Worm (Caenorhabditis elegans): Measurements from ENCODE around the gene ctsa-2.

The ctsa-2 gene

DNA sequence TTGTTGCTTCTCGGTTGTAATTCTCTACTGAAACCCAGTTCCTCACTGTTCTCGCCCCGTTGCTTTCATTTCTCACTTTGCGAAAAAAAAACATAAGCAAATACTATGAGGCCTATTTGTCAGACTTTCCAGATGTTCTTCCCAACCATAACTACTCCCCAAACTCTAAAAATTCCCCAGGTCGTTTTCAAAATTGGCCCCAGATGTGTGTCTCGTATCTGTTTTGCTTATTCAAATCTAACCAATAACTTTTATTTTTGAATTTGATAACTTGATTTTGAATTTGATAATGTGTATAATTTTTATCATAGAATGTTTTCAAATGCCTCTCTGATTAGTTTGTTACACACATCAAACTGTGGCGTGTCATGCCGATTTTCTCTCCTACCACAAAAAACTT, 22.6 kb downstream of the ctsa-2 start:
- TF ChIP-seq ceh-9 (tag; optimal IDR thresholded peaks at IDR 0.05) (no peak), syd-9 (tag; optimal IDR thresholded peaks at IDR 0.05) (no peak), ttx-3 (tag; optimal IDR thresholded peaks at IDR 0.05) (no peak), pax-1 (tag; optimal IDR thresholded peaks at IDR 0.05) (no peak), sdc-2 (tag; optimal IDR thresholded peaks at IDR 0.05) (no peak), fkh-6 (tag; optimal IDR thresholded peaks at IDR 0.05) (no peak), hlh-15 (tag; optimal IDR thresholded peaks at IDR 0.05) (no peak), K09A11.1 (tag; optimal IDR thresholded peaks at IDR 0.05; ENCODE audit: insufficient read depth) (no peak), pat-9 (tag; optimal IDR thresholded peaks at IDR 0.05) (no peak), ceh-19 (GFP tag; optimal IDR thresholded peaks at IDR 0.05) (no peak), mec-3 (tag; optimal IDR thresholded peaks at IDR 0.05; ENCODE audit: borderline replicate concordance) (no peak), nfya-1 (tag; optimal IDR thresholded peaks at IDR 0.05) (no peak), elt-2 (tag; optimal IDR thresholded peaks at IDR 0.05) (no peak), ceh-34 (tag; optimal IDR thresholded peaks at IDR 0.05) (no peak), dmd-4 (tag; optimal IDR thresholded peaks at IDR 0.05; ENCODE audit: borderline replicate concordance) (no peak), zip-5 (tag; optimal IDR thresholded peaks at IDR 0.05) (no peak), odd-2 (tag; optimal IDR thresholded peaks at IDR 0.05) (no peak), che-1 (tag; optimal IDR thresholded peaks at IDR 0.05) (no peak), ceh-48 (tag; optimal IDR thresholded peaks at IDR 0.05) (no peak)

DNA sequence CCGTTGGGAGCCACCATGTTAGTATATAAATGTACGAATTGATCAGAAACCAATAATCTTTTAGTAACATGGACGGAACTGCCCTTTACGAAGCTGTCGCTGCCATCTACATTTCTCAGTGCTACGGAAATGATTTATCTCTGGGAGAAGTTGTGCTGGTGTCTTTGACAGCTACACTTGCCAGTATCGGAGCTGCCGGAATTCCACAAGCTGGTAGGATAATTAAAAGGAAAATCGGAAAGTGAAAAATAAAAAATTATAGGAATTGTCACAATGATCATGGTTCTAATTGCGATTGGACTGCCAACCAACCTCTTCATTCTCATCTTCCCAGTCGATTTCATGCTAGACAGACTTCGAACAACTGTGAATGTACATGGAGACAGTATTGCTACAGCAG, 24.5 kb downstream of the ctsa-2 start:
- TF ChIP-seq nfya-1 (tag; optimal IDR thresholded peaks at IDR 0.05) = no peak

DNA sequence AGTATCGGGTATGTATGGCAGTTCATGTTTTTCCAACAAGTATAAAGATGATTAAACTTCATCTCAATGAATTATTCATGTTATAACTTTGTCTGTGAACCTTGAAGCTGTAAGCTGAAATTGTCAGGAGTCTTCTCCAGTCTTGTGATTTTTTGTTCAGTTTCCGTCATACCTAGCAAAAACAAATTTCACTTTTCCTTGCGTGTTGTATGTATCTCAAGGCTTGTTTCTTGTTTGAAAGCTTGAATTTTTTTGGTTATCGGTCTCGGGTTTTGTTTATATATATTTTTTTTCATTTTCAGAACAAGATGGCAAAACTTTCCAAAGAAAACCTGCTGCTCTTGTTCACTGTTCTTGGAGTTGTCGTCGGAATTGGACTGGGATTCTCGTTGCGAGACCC, 27.3 kb downstream of the ctsa-2 start, which contains the start of gene glt-4:
Gene glt-4 (plus strand): TSS at position 301 of the 400 bp plus-strand sequence.
- TF ChIP-seq ceh-24 (tag; optimal IDR thresholded peaks at IDR 0.05) = no peak
- TF ChIP-seq ttx-3 (tag; optimal IDR thresholded peaks at IDR 0.05) = no peak
- no peak for TF ChIP-seq hlh-6 (tag; optimal IDR thresholded peaks at IDR 0.05)
- TF ChIP-seq lim-6 (tag; optimal IDR thresholded peaks at IDR 0.05) = no peak
- no peak for TF ChIP-seq ama-1 (optimal IDR thresholded peaks at IDR 0.05)
- TF ChIP-seq ceh-6 (GFP tag; optimal IDR thresholded peaks at IDR 0.05) = no peak
- no peak for TF ChIP-seq unc-3 (GFP tag; conservative IDR thresholded peaks at IDR 0.05)
- TF ChIP-seq unc-3 (tag; optimal IDR thresholded peaks at IDR 0.05) = no peak
- TF ChIP-seq ceh-2 (tag; optimal IDR thresholded peaks at IDR 0.05) = no peak
- no peak for TF ChIP-seq pat-9 (tag; optimal IDR thresholded peaks at IDR 0.05)
- TF ChIP-seq unc-86 (tag; optimal IDR thresholded peaks at IDR 0.05) = no peak
- no peak for TF ChIP-seq hlh-30 (tag; optimal IDR thresholded peaks at IDR 0.05; ENCODE audit: insufficient read depth)
- no peak for TF ChIP-seq Y22D7AL.16 (tag; optimal IDR thresholded peaks at IDR 0.05)
- TF ChIP-seq hlh-8 (tag; optimal IDR thresholded peaks at IDR 0.05) = no peak
- no peak for TF ChIP-seq ztf-16 (tag; optimal IDR thresholded peaks at IDR 0.05)
- no peak for TF ChIP-seq K09A11.1 (tag; optimal IDR thresholded peaks at IDR 0.05; ENCODE audit: insufficient read depth)
- TF ChIP-seq ceh-34 (tag; optimal IDR thresholded peaks at IDR 0.05) = no peak
- TF ChIP-seq eyg-1 (tag; optimal IDR thresholded peaks at IDR 0.05) = no peak

DNA sequence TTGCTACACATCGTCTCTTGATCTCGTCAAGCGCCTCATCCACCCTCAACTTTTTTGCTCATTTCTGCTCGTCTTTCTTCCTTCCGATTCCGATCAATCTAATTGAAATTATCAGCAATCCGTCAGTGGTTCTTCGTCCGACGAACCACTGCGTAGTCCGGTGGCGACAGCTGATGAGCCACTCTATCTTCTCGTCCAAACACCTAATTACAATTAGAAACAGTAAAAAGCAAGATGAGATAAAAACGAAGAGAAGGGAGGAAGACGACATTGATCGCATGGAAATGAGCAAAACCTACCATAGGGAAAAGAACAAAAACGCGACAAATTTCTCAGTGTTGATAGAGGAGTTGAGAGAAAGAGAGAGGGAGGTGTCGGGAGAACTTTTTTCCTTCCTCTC, 31.0 kb downstream of the ctsa-2 start:
- TF ChIP-seq ceh-24 (tag; optimal IDR thresholded peaks at IDR 0.05) (no peak), sox-2 (GFP tag; IDR thresholded peaks at IDR 0.05) (no peak), ceh-18 (tag; optimal IDR thresholded peaks at IDR 0.05) (peak; percentile 9), eyg-1 (tag; optimal IDR thresholded peaks at IDR 0.05) (no peak), rnt-1 (tag; optimal IDR thresholded peaks at IDR 0.05) (peak; percentile 29), hlh-13 (GFP tag; optimal IDR thresholded peaks at IDR 0.05) (no peak), ztf-16 (tag; optimal IDR thresholded peaks at IDR 0.05) (no peak), odd-2 (tag; optimal IDR thresholded peaks at IDR 0.05) (no peak)
